Fruit fly (Drosophila melanogaster): ENCODE results near the gene CheB93a.
A peak's percentile ranks its signal among the peaks of the same experiment; 100 is the strongest.

The CheB93a gene

DNA sequence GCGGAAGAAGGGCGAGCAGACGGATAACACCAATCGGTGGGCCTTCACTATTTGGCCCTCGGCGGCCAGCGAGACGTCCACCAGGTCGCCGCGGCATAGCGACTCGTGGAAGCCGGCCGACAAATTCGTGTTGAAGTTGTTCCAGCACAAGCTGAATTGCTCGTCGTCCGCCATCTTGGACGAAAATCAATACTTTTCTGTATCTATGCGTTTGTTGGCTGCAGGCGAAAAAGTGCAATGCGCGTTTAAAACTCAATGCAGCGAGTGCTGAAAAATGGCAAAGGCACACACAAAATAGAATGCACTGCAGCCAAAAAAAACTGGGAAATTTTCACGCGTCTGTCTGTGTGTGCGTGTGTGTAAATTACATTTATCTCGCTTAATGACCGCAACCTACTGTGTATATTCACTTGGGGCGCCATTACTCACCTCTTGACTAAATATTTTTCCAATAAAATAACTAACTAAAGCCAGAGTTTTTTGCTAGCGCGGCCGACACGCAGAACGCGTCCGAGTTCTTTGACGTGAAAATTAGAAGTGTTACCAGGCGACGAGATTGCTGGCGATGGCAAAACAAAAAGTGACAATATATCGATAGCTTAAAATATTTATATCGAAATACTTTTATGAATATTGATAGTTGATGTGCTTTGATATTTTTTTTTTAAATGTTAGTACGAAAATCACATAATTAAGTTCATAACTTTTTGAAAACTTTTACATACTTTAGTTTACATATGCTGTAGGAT is 30.2 kb upstream of the CheB93a start (continued):
- TF ChIP-seq Atf-2 (GFP tag; optimal IDR thresholded peaks at IDR 0.05) (no peak), CG31365 (tag; optimal IDR thresholded peaks at IDR 0.05) (no peak), CG16813 (GFP tag; IDR thresholded peaks at IDR 0.05; ENCODE audit: partially characterized antibody) (peak; percentile 84), CG34376 (GFP tag; optimal IDR thresholded peaks at IDR 0.05) (no peak), CG11085 (GFP tag; IDR thresholded peaks at IDR 0.05) (no peak), CG15011 (GFP tag; optimal IDR thresholded peaks at IDR 0.05) (no peak), CG14710 (tag; optimal IDR thresholded peaks at IDR 0.05) (peak; percentile 46), CG11504 (tag; optimal IDR thresholded peaks at IDR 0.05) (no peak), CG30403 (GFP tag; optimal IDR thresholded peaks at IDR 0.05) (peak; percentile 9), CG4854 (GFP tag; optimal IDR thresholded peaks at IDR 0.05) (no peak), BtbVII (GFP tag; optimal IDR thresholded peaks at IDR 0.05) (no peak), CG16779 (GFP tag; IDR thresholded peaks at IDR 0.05) (no peak), CG17829 (tag; optimal IDR thresholded peaks at IDR 0.05) (no peak), CG3163 (GFP tag; optimal IDR thresholded peaks at IDR 0.05) (no peak), CG9215 (GFP tag; IDR thresholded peaks at IDR 0.05) (no peak), bab2 (GFP tag; optimal IDR thresholded peaks at IDR 0.05) (no peak), scrt (GFP tag; optimal IDR thresholded peaks at IDR 0.05) (no peak), CG4730 (GFP tag; IDR thresholded peaks at IDR 0.05) (no peak), grn (GFP tag; optimal IDR thresholded peaks at IDR 0.05) (no peak), vfl (GFP tag; optimal IDR thresholded peaks at IDR 0.05) (no peak), ash1 (GFP tag; optimal IDR thresholded peaks at IDR 0.05) (no peak), CG31388 (GFP tag; optimal IDR thresholded peaks at IDR 0.05) (no peak), wek (GFP tag; optimal IDR thresholded peaks at IDR 0.05) (no peak), esg (GFP tag; conservative IDR thresholded peaks at IDR 0.05) (no peak), CG3995 (GFP tag; optimal IDR thresholded peaks at IDR 0.05) (peak; percentile 99), CG9609 (GFP tag; optimal IDR thresholded peaks at IDR 0.05) (no peak), CG13296 (GFP tag; optimal IDR thresholded peaks at IDR 0.05) (peak; percentile 20), bcd (GFP tag; optimal IDR thresholded peaks at IDR 0.05) (no peak), ab (GFP tag; optimal IDR thresholded peaks at IDR 0.05) (no peak), CG17186 (GFP tag; optimal IDR thresholded peaks at IDR 0.05) (no peak), CG13424 (tag; optimal IDR thresholded peaks at IDR 0.05) (peak; percentile 33), Trl (optimal IDR thresholded peaks at IDR 0.05) (no peak), Trl (GFP tag; optimal IDR thresholded peaks at IDR 0.05) (no peak), Dip2 (GFP tag; IDR thresholded peaks at IDR 0.05) (no peak), Xbp1 (GFP tag; optimal IDR thresholded peaks at IDR 0.05) (peak; percentile 8), nom (GFP tag; optimal IDR thresholded peaks at IDR 0.05) (peak; percentile 30), CG12744 (GFP tag; optimal IDR thresholded peaks at IDR 0.05) (no peak), CG15269 (tag; optimal IDR thresholded peaks at IDR 0.05) (no peak), Dfd (GFP tag; optimal IDR thresholded peaks at IDR 0.05) (no peak), CG9817 (tag; optimal IDR thresholded peaks at IDR 0.05) (no peak), CG8359 (GFP tag; optimal IDR thresholded peaks at IDR 0.05; ENCODE audit: borderline replicate concordance) (no peak), Oli (tag; optimal IDR thresholded peaks at IDR 0.05) (no peak), H2.0 (GFP tag; IDR thresholded peaks at IDR 0.05) (no peak), hth (optimal IDR thresholded peaks at IDR 0.05) (no peak), CTCF (GFP tag; optimal IDR thresholded peaks at IDR 0.05) (no peak), CG30020 (tag; optimal IDR thresholded peaks at IDR 0.05) (peak; percentile 70), fu2 (GFP tag; optimal IDR thresholded peaks at IDR 0.05) (no peak), CG7357 (GFP tag; IDR thresholded peaks at IDR 0.05) (no peak), CG18764 (GFP tag; optimal IDR thresholded peaks at IDR 0.05) (no peak), MBD-R2 (GFP tag; IDR thresholded peaks at IDR 0.05) (peak; percentile 9; the same call in 1 of the 2 replicates), Sin3A (optimal IDR thresholded peaks at IDR 0.05) (no peak), Sry-δ (GFP tag; optimal IDR thresholded peaks at IDR 0.05) (peak; percentile 85)
